Worm (Caenorhabditis elegans) whole organism, mixed stage, embryonic: ENCODE results near the gene Y67D8A.2.
"Not testable (repeated sequence)": the region's sequence is repeated elsewhere in the genome, so short reads cannot be mapped to it uniquely, and the experiment has no call there.

Source experiments
- M03D4.4 ChIP-seq: sonication (generic microtip); optimal IDR thresholded peaks from 2 replicates; lab custom pipeline; 2017; ENCODE audit warnings: mild to moderate bottlenecking, missing genetic modification characterization, missing compliant biosample characterization
- bed-3 ChIP-seq: fragments of 200-800 bp; sonication (Bioruptor generic); optimal IDR thresholded peaks from 3 replicates; lab custom pipeline; 2018; ENCODE audit warnings: mild to moderate bottlenecking, missing genetic modification characterization, moderate library complexity, missing compliant biosample characterization
- blmp-1 ChIP-seq: fragments of 150-350 bp; optimal IDR thresholded peaks from 2 replicates; lab custom pipeline; 2014; ENCODE audit warnings: missing biosample characterization, missing genetic modification characterization
- ceh-43 ChIP-seq: fragments of 200-800 bp; sonication (Bioruptor generic); optimal IDR thresholded peaks from 2 replicates; lab custom pipeline; 2018; ENCODE audit warnings: mild to moderate bottlenecking, missing genetic modification characterization, moderate library complexity, missing compliant biosample characterization
- ceh-83 ChIP-seq: fragments of 200-800 bp; sonication (Bioruptor generic); optimal IDR thresholded peaks from 2 replicates; lab custom pipeline; 2018; ENCODE audit warnings: mild to moderate bottlenecking, missing genetic modification characterization, missing compliant biosample characterization
- ces-1 ChIP-seq: fragments of 150-350 bp; optimal IDR thresholded peaks from 2 replicates; lab custom pipeline; 2014; ENCODE audit warnings: missing biosample characterization, missing genetic modification reagents, missing genetic modification characterization
- cnd-1 ChIP-seq: fragments of 200-800 bp; sonication (Bioruptor generic); optimal IDR thresholded peaks from 2 replicates; lab custom pipeline; 2018; ENCODE audit warnings: mild to moderate bottlenecking, missing genetic modification characterization, missing compliant biosample characterization
- drap-1 ChIP-seq: fragments of 200-800 bp; sonication (Bioruptor generic); optimal IDR thresholded peaks from 3 replicates; lab custom pipeline; 2018; ENCODE audit warnings: mild to moderate bottlenecking, missing genetic modification characterization, missing compliant biosample characterization
- elt-1 ChIP-seq: sonication (generic microtip); optimal IDR thresholded peaks from 2 replicates; lab custom pipeline; 2017; ENCODE audit warnings: missing genetic modification characterization, mild to moderate bottlenecking, missing compliant biosample characterization, antibody characterized with exemption, moderate library complexity, borderline replicate concordance; ENCODE audit not compliant: insufficient read depth
- elt-3 ChIP-seq: fragments of 150-350 bp; optimal IDR thresholded peaks from 2 replicates; lab custom pipeline; 2014; ENCODE audit warnings: missing biosample characterization, missing genetic modification characterization
- flh-1 ChIP-seq: fragments of 200-800 bp; sonication (Bioruptor generic); optimal IDR thresholded peaks from 2 replicates; lab custom pipeline; 2018; ENCODE audit warnings: mild to moderate bottlenecking, missing genetic modification characterization, moderate library complexity, missing compliant biosample characterization
- ham-2 ChIP-seq: fragments of 200-800 bp; sonication (Bioruptor generic); optimal IDR thresholded peaks from 2 replicates; lab custom pipeline; 2018; ENCODE audit warnings: mild to moderate bottlenecking, missing genetic modification characterization, missing compliant biosample characterization
- hlh-1 ChIP-seq: fragments of 150-350 bp; optimal IDR thresholded peaks from 2 replicates; lab custom pipeline; 2014; ENCODE audit warnings: missing biosample characterization, missing genetic modification reagents, missing genetic modification characterization
- lin-13 ChIP-seq: fragments of 150-350 bp; optimal IDR thresholded peaks from 2 replicates; lab custom pipeline; 2014; ENCODE audit warnings: missing biosample characterization, missing genetic modification characterization
- lsy-2 ChIP-seq: fragments of 150-350 bp; optimal IDR thresholded peaks from 2 replicates; lab custom pipeline; 2014; ENCODE audit warnings: missing biosample characterization, missing genetic modification characterization
- mls-2 ChIP-seq: sonication (generic microtip); optimal IDR thresholded peaks from 2 replicates; lab custom pipeline; 2016; ENCODE audit warnings: mild to moderate bottlenecking, missing genetic modification characterization, moderate library complexity, missing compliant biosample characterization
- nhr-12 ChIP-seq: fragments of 150-350 bp; optimal IDR thresholded peaks from 2 replicates; lab custom pipeline; 2014; ENCODE audit warnings: missing biosample characterization, missing genetic modification characterization
- nhr-237 ChIP-seq: fragments of 150-350 bp; optimal IDR thresholded peaks from 2 replicates; lab custom pipeline; 2014; ENCODE audit warnings: missing biosample characterization, missing genetic modification characterization
- nhr-28 ChIP-seq: fragments of 150-350 bp; optimal IDR thresholded peaks from 2 replicates; lab custom pipeline; 2014; ENCODE audit warnings: missing biosample characterization, missing genetic modification characterization
- nhr-76 ChIP-seq: sonication (generic microtip); optimal IDR thresholded peaks from 2 replicates; lab custom pipeline; 2017; ENCODE audit warnings: missing biosample characterization, missing genetic modification characterization
- sem-2 ChIP-seq: fragments of 200-800 bp; sonication (Bioruptor generic); optimal IDR thresholded peaks from 2 replicates; lab custom pipeline; 2018; ENCODE audit warnings: mild to moderate bottlenecking, missing genetic modification characterization, missing compliant biosample characterization
- snpc-4 ChIP-seq: fragments of 150-350 bp; optimal IDR thresholded peaks from 2 replicates; lab custom pipeline; 2014; ENCODE audit warnings: missing biosample characterization, missing genetic modification characterization
- sptf-1 ChIP-seq: sonication (generic microtip); optimal IDR thresholded peaks from 2 replicates; lab custom pipeline; 2017; ENCODE audit warnings: mild to moderate bottlenecking, missing genetic modification characterization, moderate library complexity, missing compliant biosample characterization
- unc-120 ChIP-seq: sonication (generic microtip); optimal IDR thresholded peaks from 2 replicates; lab custom pipeline; 2017; ENCODE audit warnings: missing genetic modification characterization, missing compliant biosample characterization; ENCODE audit not compliant: poor library complexity, severe bottlenecking
- unc-62 ChIP-seq: fragments of 150-350 bp; optimal IDR thresholded peaks from 2 replicates; lab custom pipeline; 2014; ENCODE audit warnings: missing biosample characterization, missing genetic modification reagents, missing genetic modification characterization
- zip-8 ChIP-seq: fragments of 150-350 bp; optimal IDR thresholded peaks from 2 replicates; lab custom pipeline; 2014; ENCODE audit warnings: missing biosample characterization, missing genetic modification characterization
- ztf-11 ChIP-seq: fragments of 150-350 bp; optimal IDR thresholded peaks from 2 replicates; lab custom pipeline; 2014; ENCODE audit warnings: missing biosample characterization, missing genetic modification characterization

Y67D8A.2 gene

ce11 chrIV:3222140-3222539 is at the start of gene Y67D8A.2:
Gene Y67D8A.2 (plus strand): TSS chrIV:3222440.
- no peak for TF ChIP-seq flh-1 (GFP tag; lab: Kevin White, UChicago)
- TF ChIP-seq snpc-4 (tag; lab: Kevin White, UChicago): no peak
- no peak for TF ChIP-seq ceh-83 (GFP tag; lab: Kevin White, UChicago)

- not testable (repeated sequence) for TF ChIP-seq unc-62 (GFP tag; lab: Kevin White, UChicago); cnd-1 (tag; lab: Kevin White, UChicago); nhr-12
Observed at ce11 chrIV:3172510-3172909, 49.7 kb upstream of the Y67D8A.2 start, which contains the start of gene Y67D8B.1. Gene Y67D8B.1 (minus strand): TSS chrIV:3172610.

ce11 chrIV:3176067-3176758 is 46.0 kb upstream of the Y67D8A.2 start, which contains the start of gene nlp-81:
Gene nlp-81 (minus strand): TSS chrIV:3176117.
- no peak for TF ChIP-seq bed-3 (GFP tag; lab: Kevin White, UChicago)
- TF ChIP-seq unc-62 (GFP tag; lab: Kevin White, UChicago): no peak
- peak; percentile 66 for TF ChIP-seq sptf-1 (tag; lab: Kevin White, UChicago)

- TF ChIP-seq ztf-11 (no peak), zip-8 (tag; lab: Kevin White, UChicago) (no peak), snpc-4 (tag; lab: Kevin White, UChicago) (no peak), unc-120 (tag; lab: Kevin White, UChicago) (no peak), ham-2 (GFP tag; lab: Kevin White, UChicago) (no peak), cnd-1 (tag; lab: Kevin White, UChicago) (no peak), drap-1 (GFP tag; lab: Kevin White, UChicago) (no peak), nhr-28 (tag; lab: Kevin White, UChicago) (no peak), ceh-43 (GFP tag; lab: Kevin White, UChicago) (no peak), ceh-83 (GFP tag; lab: Kevin White, UChicago) (no peak), M03D4.4 (tag; lab: Kevin White, UChicago) (no peak), lin-13 (tag; lab: Kevin White, UChicago) (no peak), hlh-1 (tag; lab: Kevin White, UChicago) (no peak), ces-1 (GFP tag; lab: Kevin White, UChicago) (no peak), flh-1 (GFP tag; lab: Kevin White, UChicago) (no peak), unc-62 (GFP tag; lab: Kevin White, UChicago) (no peak), mls-2 (tag; lab: Kevin White, UChicago) (no peak), nhr-76 (no peak)
Observed at ce11 chrIV:3182920-3183319, 39.3 kb upstream of the Y67D8A.2 start.

- TF ChIP-seq unc-120 (tag; lab: Kevin White, UChicago): no peak
- TF ChIP-seq, all 35 proteins: peak for 0
Observed at ce11 chrIV:3191466-3191865, 30.8 kb upstream of the Y67D8A.2 start, which contains the start of gene Y67D8B.2. Gene Y67D8B.2 (minus strand): TSS chrIV:3191566.

- no peak for TF ChIP-seq ceh-83 (GFP tag; lab: Kevin White, UChicago)
- TF ChIP-seq lin-13 (tag; lab: Kevin White, UChicago): no peak
- TF ChIP-seq elt-3: no peak
Observed at ce11 chrIV:3196367-3196766, 25.9 kb upstream of the Y67D8A.2 start.

ce11 chrIV:3199041-3199440 is 23.2 kb upstream of the Y67D8A.2 start:
- TF ChIP-seq unc-62 (GFP tag; lab: Kevin White, UChicago) (no peak), sem-2 (no peak), blmp-1 (tag; lab: Kevin White, UChicago) (no peak), unc-120 (tag; lab: Kevin White, UChicago) (no peak), nhr-237 (tag; lab: Kevin White, UChicago) (no peak), elt-1 (tag; lab: Kevin White, UChicago) (no peak), ceh-83 (GFP tag; lab: Kevin White, UChicago) (no peak), lsy-2 (tag; lab: Kevin White, UChicago) (no peak), drap-1 (GFP tag; lab: Kevin White, UChicago) (no peak), nhr-28 (tag; lab: Kevin White, UChicago) (no peak), ham-2 (GFP tag; lab: Kevin White, UChicago) (no peak), hlh-1 (tag; lab: Kevin White, UChicago) (no peak)
